Fruit fly (Drosophila melanogaster) whole organism, embryonic: Measurements from ENCODE around the gene slmb.

Experiments used
- Asciz ChIP-seq: fragments of 200-800 bp; sonication (Bioruptor generic); optimal IDR thresholded peaks from 2 replicates; lab custom pipeline; 2017; ENCODE audit warnings: missing biosample characterization, mild to moderate bottlenecking, missing genetic modification characterization, missing genetic modification reagents
- CG12659 ChIP-seq: fragments of 200-800 bp; sonication (Bioruptor generic); optimal IDR thresholded peaks from 3 replicates; lab custom pipeline; 2017; ENCODE audit warnings: mild to moderate bottlenecking, missing biosample characterization, missing genetic modification reagents, missing genetic modification characterization
- CG12942 ChIP-seq: fragments of 200-800 bp; sonication (Bioruptor generic); optimal IDR thresholded peaks from 3 replicates; lab custom pipeline; 2016; ENCODE audit warnings: missing biosample characterization, missing genetic modification characterization
- CG14965 ChIP-seq: fragments of 200-800 bp; sonication (Bioruptor generic); optimal IDR thresholded peaks from 2 replicates; lab custom pipeline; 2016; ENCODE audit warnings: missing biosample characterization, missing genetic modification characterization, borderline replicate concordance
- CG15011 ChIP-seq: fragments of 200-800 bp; sonication (Bioruptor generic); optimal IDR thresholded peaks from 3 replicates; lab custom pipeline; 2018; ENCODE audit warnings: missing biosample characterization, mild to moderate bottlenecking, missing genetic modification characterization
- CG16815 ChIP-seq: fragments of 200-800 bp; sonication (Bioruptor generic); optimal IDR thresholded peaks from 3 replicates; lab custom pipeline; 2017; ENCODE audit warnings: missing biosample characterization, mild to moderate bottlenecking, missing genetic modification characterization
- CG17361 ChIP-seq: fragments of 200-800 bp; sonication (Bioruptor generic); IDR thresholded peaks from 3 replicates; pipeline ENCODE4 v1.3.6; 2022; ENCODE audit warnings: missing biosample characterization, missing genetic modification characterization
- CG1832 ChIP-seq: fragments of 200-800 bp; sonication (Bioruptor generic); optimal IDR thresholded peaks from 2 replicates; lab custom pipeline; 2017; ENCODE audit warnings: missing biosample characterization, mild to moderate bottlenecking, missing genetic modification characterization, inconsistent platforms
- CG3281 ChIP-seq: fragments of 200-800 bp; sonication (Bioruptor generic); optimal IDR thresholded peaks from 3 replicates; lab custom pipeline; 2017; ENCODE audit warnings: missing biosample characterization, mild to moderate bottlenecking, missing genetic modification characterization
- CG3847 ChIP-seq: fragments of 200-800 bp; sonication (Bioruptor generic); IDR thresholded peaks from 2 replicates; pipeline ENCODE4 v1.3.6; 2022; ENCODE audit warnings: missing biosample characterization, missing genetic modification characterization
- CG4404 ChIP-seq: fragments of 200-800 bp; sonication (Bioruptor generic); IDR thresholded peaks from 2 replicates; pipeline ENCODE4 v1.3.6; 2022; ENCODE audit warnings: missing biosample characterization, missing genetic modification characterization
- CG4854 ChIP-seq: fragments of 200-800 bp; sonication (Bioruptor generic); optimal IDR thresholded peaks from 2 replicates; lab custom pipeline; 2016; ENCODE audit warnings: missing biosample characterization, missing genetic modification characterization, inconsistent platforms
- CG6272 ChIP-seq: fragments of 200-800 bp; sonication (Bioruptor generic); IDR thresholded peaks from 2 replicates; pipeline ENCODE4 v1.3.6; 2022; ENCODE audit warnings: missing biosample characterization, missing genetic modification characterization
- CG6683 ChIP-seq: fragments of 200-800 bp; sonication (Bioruptor generic); optimal IDR thresholded peaks from 2 replicates; lab custom pipeline; 2017; ENCODE audit warnings: missing biosample characterization, mild to moderate bottlenecking, missing genetic modification characterization, missing genetic modification reagents
- CG6813 ChIP-seq: fragments of 200-800 bp; sonication (Bioruptor generic); optimal IDR thresholded peaks from 2 replicates; lab custom pipeline; 2017; ENCODE audit warnings: missing biosample characterization, missing genetic modification characterization, mild to moderate bottlenecking, moderate library complexity, missing genetic modification reagents
- CG7372 ChIP-seq: fragments of 200-800 bp; sonication (Bioruptor generic); IDR thresholded peaks from 2 replicates; pipeline ENCODE4 v1.3.6; 2022; ENCODE audit warnings: missing biosample characterization, missing genetic modification characterization
- CG9876 ChIP-seq: fragments of 200-800 bp; sonication (Bioruptor generic); optimal IDR thresholded peaks from 2 replicates; lab custom pipeline; 2016; ENCODE audit warnings: missing biosample characterization, missing genetic modification characterization
- CHES-1-like ChIP-seq: fragments of 200-800 bp; sonication (Bioruptor generic); optimal IDR thresholded peaks from 2 replicates; lab custom pipeline; 2016; ENCODE audit warnings: missing biosample characterization, missing genetic modification characterization
- Dek ChIP-seq: fragments of 200-800 bp; sonication (Bioruptor generic); optimal IDR thresholded peaks from 3 replicates; lab custom pipeline; 2019; ENCODE audit warnings: missing biosample characterization, mild to moderate bottlenecking, missing genetic modification characterization, moderate library complexity
- Gsc ChIP-seq: fragments of 200-800 bp; sonication (Bioruptor generic); IDR thresholded peaks from 2 replicates; pipeline ENCODE4 v1.3.6; 2022; ENCODE audit warnings: missing biosample characterization, missing genetic modification characterization
- Jarid2 ChIP-seq: fragments of 200-800 bp; sonication (Bioruptor generic); optimal IDR thresholded peaks from 3 replicates; lab custom pipeline; 2017; ENCODE audit warnings: mild to moderate bottlenecking, missing biosample characterization, missing genetic modification reagents, missing genetic modification characterization
- Kr ChIP-seq: fragments of 200-800 bp; sonication (Bioruptor generic); optimal IDR thresholded peaks from 2 replicates; lab custom pipeline; 2017; ENCODE audit warnings: missing biosample characterization, mild to moderate bottlenecking, missing genetic modification characterization
- Myb ChIP-seq: fragments of 200-800 bp; sonication (Bioruptor generic); optimal IDR thresholded peaks from 2 replicates; lab custom pipeline; 2016; ENCODE audit warnings: missing biosample characterization, missing genetic modification characterization
- Spps ChIP-seq: fragments of 200-800 bp; sonication (Bioruptor generic); optimal IDR thresholded peaks from 2 replicates; lab custom pipeline; 2018; ENCODE audit warnings: missing biosample characterization, mild to moderate bottlenecking, missing genetic modification characterization
- ac ChIP-seq: fragments of 200-800 bp; sonication (Bioruptor generic); optimal IDR thresholded peaks from 3 replicates; lab custom pipeline; 2017; ENCODE audit warnings: missing biosample characterization, mild to moderate bottlenecking, missing genetic modification characterization
- aop ChIP-seq: fragments of 200-800 bp; sonication (Bioruptor generic); IDR thresholded peaks from 2 replicates; pipeline ENCODE4 v1.3.6; 2022; ENCODE audit warnings: missing biosample characterization, missing genetic modification characterization
- bcd ChIP-seq: fragments of 200-800 bp; sonication (Bioruptor generic); optimal IDR thresholded peaks from 2 replicates; lab custom pipeline; 2017; ENCODE audit warnings: missing biosample characterization, mild to moderate bottlenecking, missing genetic modification characterization
- cas ChIP-seq: fragments of 200-800 bp; sonication (Bioruptor generic); IDR thresholded peaks from 2 replicates; pipeline ENCODE4 v1.3.6; 2022; ENCODE audit warnings: missing biosample characterization, missing genetic modification characterization
- cato ChIP-seq: fragments of 200-800 bp; sonication (Bioruptor generic); optimal IDR thresholded peaks from 2 replicates; lab custom pipeline; 2016; ENCODE audit warnings: missing biosample characterization, missing genetic modification characterization, borderline replicate concordance
- croc ChIP-seq: fragments of 200-800 bp; sonication (Bioruptor generic); conservative IDR thresholded peaks from 3 replicates; pipeline ENCODE4 v1.3.6; 2022; ENCODE audit warnings: missing biosample characterization, missing genetic modification characterization
- fd102C ChIP-seq: fragments of 200-800 bp; sonication (Bioruptor generic); optimal IDR thresholded peaks from 2 replicates; lab custom pipeline; 2018; ENCODE audit warnings: missing biosample characterization, mild to moderate bottlenecking, missing genetic modification characterization, moderate library complexity
- fru ChIP-seq: fragments of >200 bp; optimal IDR thresholded peaks from 2 replicates; lab custom pipeline; 2017
- gsb ChIP-seq: fragments of 200-800 bp; sonication (Bioruptor generic); IDR thresholded peaks from 2 replicates; pipeline ENCODE4 v1.3.6; 2022; ENCODE audit warnings: missing biosample characterization, missing genetic modification characterization
- klu ChIP-seq: fragments of 200-800 bp; sonication (Bioruptor generic); IDR thresholded peaks from 2 replicates; pipeline ENCODE4 v1.3.6; 2022; ENCODE audit warnings: missing biosample characterization, missing genetic modification characterization
- lmd ChIP-seq: fragments of 200-800 bp; sonication (Bioruptor generic); IDR thresholded peaks from 2 replicates; pipeline ENCODE4 v1.3.6; 2022; ENCODE audit warnings: missing biosample characterization, missing genetic modification characterization
- lov ChIP-seq, 2 experiments: fragments of 200-800 bp in 1 of 2; fragments of >200 bp in 1 of 2; sonication (Bioruptor generic) in 1 of 2; IDR thresholded peaks in 1 of 2; optimal IDR thresholded peaks in 1 of 2; 2 replicates in 1 of 2; 3 replicates in 1 of 2; pipeline versions ENCODE4 v1.3.6 to Lab custom; 2017 to 2022; ENCODE audit warnings: missing biosample characterization in 1 of 2, missing genetic modification characterization in 1 of 2
- nerfin-1 ChIP-seq: fragments of 200-800 bp; sonication (Bioruptor generic); optimal IDR thresholded peaks from 3 replicates; lab custom pipeline; 2019; ENCODE audit warnings: missing biosample characterization, mild to moderate bottlenecking, missing genetic modification characterization, moderate library complexity
- nom ChIP-seq: fragments of 200-800 bp; sonication (Bioruptor generic); optimal IDR thresholded peaks from 2 replicates; lab custom pipeline; 2017; ENCODE audit warnings: missing biosample characterization, missing genetic modification characterization, mild to moderate bottlenecking, moderate library complexity, missing genetic modification reagents
- pb ChIP-seq: fragments of 200-800 bp; sonication (Bioruptor generic); optimal IDR thresholded peaks from 3 replicates; lab custom pipeline; 2016; ENCODE audit warnings: missing biosample characterization, missing genetic modification characterization
- pho ChIP-seq: fragments of 200-800 bp; sonication (Bioruptor generic); optimal IDR thresholded peaks from 2 replicates; lab custom pipeline; 2016; ENCODE audit warnings: missing biosample characterization, missing genetic modification characterization
- pnt ChIP-seq: fragments of 200-800 bp; sonication (Bioruptor generic); optimal IDR thresholded peaks from 3 replicates; lab custom pipeline; 2016; ENCODE audit warnings: missing biosample characterization, missing genetic modification characterization
- rib ChIP-seq: fragments of 200-800 bp; sonication (Bioruptor generic); IDR thresholded peaks from 2 replicates; pipeline ENCODE4 v1.3.6; 2022; ENCODE audit warnings: missing biosample characterization, missing genetic modification characterization
- sima ChIP-seq: fragments of 200-800 bp; sonication (Bioruptor generic); optimal IDR thresholded peaks from 2 replicates; lab custom pipeline; 2016; ENCODE audit warnings: missing biosample characterization, missing genetic modification characterization
- sob ChIP-seq: fragments of 200-800 bp; sonication (Bioruptor generic); IDR thresholded peaks from 2 replicates; pipeline ENCODE4 v1.3.6; 2022; ENCODE audit warnings: missing biosample characterization, missing genetic modification characterization
- stc ChIP-seq: fragments of 200-800 bp; sonication (Bioruptor generic); IDR thresholded peaks from 2 replicates; pipeline ENCODE4 v1.3.6; 2022; ENCODE audit warnings: missing biosample characterization, missing genetic modification characterization
- sug ChIP-seq: fragments of 200-800 bp; optimal IDR thresholded peaks from 2 replicates; lab custom pipeline; 2019; ENCODE audit warnings: missing biosample characterization, mild to moderate bottlenecking, missing genetic modification characterization, moderate library complexity
- tgo ChIP-seq: fragments of 200-800 bp; sonication (Bioruptor generic); IDR thresholded peaks from 3 replicates; pipeline ENCODE4 v1.3.6; 2022; ENCODE audit warnings: missing biosample characterization, missing genetic modification characterization
- ttk ChIP-seq: fragments of 200-800 bp; sonication (Bioruptor generic); IDR thresholded peaks from 2 replicates; pipeline ENCODE4 v2.1.2; 2022; ENCODE audit warnings: missing biosample characterization, missing genetic modification characterization
- vfl ChIP-seq: fragments of 200-800 bp; sonication (Bioruptor generic); optimal IDR thresholded peaks from 2 replicates; lab custom pipeline; 2016; ENCODE audit warnings: missing biosample characterization, missing genetic modification characterization

slmb gene

dm6 chr3R:21112742-21113465 is 14.4 kb downstream of the slmb start (continued):
- no peak for TF ChIP-seq nom (GFP tag; lab: Kevin White, UChicago)
- peak; percentile 86 for TF ChIP-seq Dek (tag; lab: Kevin White, UChicago)
- peak; percentile 91 for TF ChIP-seq stc (GFP tag; lab: Robert Waterston, UW)
- TF ChIP-seq pnt (GFP tag; lab: Kevin White, UChicago): peak; percentile 87
- no peak for TF ChIP-seq fru (lab: Kevin White, UChicago)
- TF ChIP-seq Kr (GFP tag; lab: Kevin White, UChicago): peak; percentile 25
- TF ChIP-seq lov (optimal IDR thresholded peaks at IDR 0.05; lab: Kevin White, UChicago): no peak
- TF ChIP-seq lov (GFP tag; IDR thresholded peaks at IDR 0.05; lab: Robert Waterston, UW): peak; percentile 55; the same call in 1 of the 3 replicates
- peak; percentile 67 for TF ChIP-seq klu (GFP tag; lab: Robert Waterston, UW)
- TF ChIP-seq vfl (GFP tag; lab: Kevin White, UChicago): peak; percentile 78
- TF ChIP-seq CG17361: peak; percentile 88
- TF ChIP-seq Asciz (GFP tag; lab: Kevin White, UChicago): peak; percentile 81
- peak; percentile 35; the same call in 1 of the 2 replicates for TF ChIP-seq aop
- peak; percentile 45 for TF ChIP-seq CG16815 (GFP tag; lab: Kevin White, UChicago)
- TF ChIP-seq pb (GFP tag; lab: Kevin White, UChicago): peak; percentile 88
- peak; percentile 69; the same call in 1 of the 2 replicates for TF ChIP-seq CG7372 (GFP tag; lab: Robert Waterston, UW)
- peak; percentile 82 for TF ChIP-seq Spps
- TF ChIP-seq CG3281: peak; percentile 85
- no peak for TF ChIP-seq CG6683 (GFP tag; lab: Kevin White, UChicago)
- peak; percentile 61 for TF ChIP-seq CG6272 (GFP tag; lab: Robert Waterston, UW)
- TF ChIP-seq croc (GFP tag; lab: Robert Waterston, UW): peak; percentile 78
- peak; percentile 85 for TF ChIP-seq lmd (GFP tag; lab: Robert Waterston, UW)
- TF ChIP-seq CG12942 (GFP tag; lab: Kevin White, UChicago): peak; percentile 89
- TF ChIP-seq ttk (GFP tag; lab: Robert Waterston, UW): peak; percentile 75
- peak; percentile 73 for TF ChIP-seq cato
- peak; percentile 78 for TF ChIP-seq fd102C (GFP tag; lab: Kevin White, UChicago)
- TF ChIP-seq CG4854: peak; percentile 78
- TF ChIP-seq nerfin-1: peak; percentile 80
- peak; percentile 91 for TF ChIP-seq CG6813 (GFP tag; lab: Kevin White, UChicago)
- TF ChIP-seq rib (GFP tag; lab: Robert Waterston, UW): peak; percentile 49; the same call in 1 of the 2 replicates
- TF ChIP-seq CHES-1-like (GFP tag; lab: Kevin White, UChicago): peak; percentile 94
- peak; percentile 66 for TF ChIP-seq CG14965 (GFP tag; lab: Kevin White, UChicago)
- TF ChIP-seq tgo (GFP tag; lab: Robert Waterston, UW): peak; percentile 85; the same call in 2 of the 3 replicates
- no peak for TF ChIP-seq CG1832 (GFP tag; lab: Kevin White, UChicago)
- TF ChIP-seq cas (GFP tag; lab: Robert Waterston, UW): peak; percentile 77
- no peak for TF ChIP-seq CG15011 (GFP tag; lab: Kevin White, UChicago)
- TF ChIP-seq gsb: peak; percentile 76
- TF ChIP-seq CG4404 (GFP tag; lab: Robert Waterston, UW): peak; percentile 61
- TF ChIP-seq ac (GFP tag; lab: Kevin White, UChicago): peak; percentile 75
- peak; percentile 77 for TF ChIP-seq Myb (GFP tag; lab: Kevin White, UChicago)
- peak; percentile 89 for TF ChIP-seq sob (GFP tag; lab: Robert Waterston, UW)
- peak; percentile 86 for TF ChIP-seq pho
- TF ChIP-seq bcd (GFP tag; lab: Kevin White, UChicago): peak; percentile 78
- peak; percentile 61 for TF ChIP-seq sug (tag; lab: Kevin White, UChicago)
- no peak for TF ChIP-seq Jarid2 (GFP tag; lab: Kevin White, UChicago)
- 0 out of 2 replicates have a peak, but pooled peaks have one; percentile 24 for TF ChIP-seq Gsc (GFP tag; lab: Robert Waterston, UW)
- peak; percentile 86 for TF ChIP-seq CG12659 (GFP tag; lab: Kevin White, UChicago)
- peak; percentile 78 for TF ChIP-seq CG3847
- TF ChIP-seq CG9876 (GFP tag; lab: Kevin White, UChicago): peak; percentile 82
- peak; percentile 82 for TF ChIP-seq sima (GFP tag; lab: Kevin White, UChicago)
